Worm (Caenorhabditis elegans): ENCODE data around the gene shc-2.

shc-2 gene

DNA sequence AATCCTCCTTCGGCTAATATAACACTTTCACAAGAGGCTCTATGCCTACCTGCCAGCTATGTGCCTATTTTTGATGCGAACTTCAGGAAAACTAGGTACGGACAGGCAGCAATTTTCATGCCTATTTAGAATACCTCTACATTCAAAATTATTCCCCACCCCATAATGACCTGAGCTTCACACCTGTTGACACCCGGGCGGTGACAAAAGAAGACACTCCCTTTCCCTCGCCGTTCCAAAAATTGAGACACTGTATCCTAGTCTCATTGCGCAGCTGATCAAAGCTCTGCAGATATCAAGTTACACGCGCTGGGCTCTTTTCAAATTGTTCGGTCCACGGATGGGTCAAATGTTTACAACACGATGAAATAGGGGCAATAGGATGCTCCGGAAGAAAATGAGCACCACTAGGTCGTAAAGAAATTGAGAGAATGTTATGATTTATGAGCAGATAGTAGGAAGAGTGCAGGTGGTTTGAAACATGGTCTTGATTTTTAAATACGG lies 5.5 kb downstream of the shc-2 start:
- TF ChIP-seq snpc-4 (GFP tag; optimal IDR thresholded peaks at IDR 0.05) = no peak
- no peak for TF ChIP-seq snpc-4 (tag; optimal IDR thresholded peaks at IDR 0.05)
- TF ChIP-seq him-1 (tag; optimal IDR thresholded peaks at IDR 0.05) = no peak
- no peak for TF ChIP-seq F10E7.11 (tag; optimal IDR thresholded peaks at IDR 0.05)
- TF ChIP-seq ceh-40 (GFP tag; IDR thresholded peaks at IDR 0.05) = no peak
- no peak for TF ChIP-seq lsl-1 (GFP tag; optimal IDR thresholded peaks at IDR 0.05)
- TF ChIP-seq D2030.7 (GFP tag; IDR thresholded peaks at IDR 0.05) = no peak

ce11 chrII:4975311-4975710 lies 6.3 kb downstream of the shc-2 start:
- TF ChIP-seq madf-10 (tag; optimal IDR thresholded peaks at IDR 0.05) = no peak
- no peak for TF ChIP-seq ceh-27 (GFP tag; optimal IDR thresholded peaks at IDR 0.05)
- TF ChIP-seq nhr-80 (tag; optimal IDR thresholded peaks at IDR 0.05) = no peak
- no peak for TF ChIP-seq sea-2 (GFP tag; IDR thresholded peaks at IDR 0.05)
- no peak for TF ChIP-seq K12H6.12 (tag; optimal IDR thresholded peaks at IDR 0.05)

DNA sequence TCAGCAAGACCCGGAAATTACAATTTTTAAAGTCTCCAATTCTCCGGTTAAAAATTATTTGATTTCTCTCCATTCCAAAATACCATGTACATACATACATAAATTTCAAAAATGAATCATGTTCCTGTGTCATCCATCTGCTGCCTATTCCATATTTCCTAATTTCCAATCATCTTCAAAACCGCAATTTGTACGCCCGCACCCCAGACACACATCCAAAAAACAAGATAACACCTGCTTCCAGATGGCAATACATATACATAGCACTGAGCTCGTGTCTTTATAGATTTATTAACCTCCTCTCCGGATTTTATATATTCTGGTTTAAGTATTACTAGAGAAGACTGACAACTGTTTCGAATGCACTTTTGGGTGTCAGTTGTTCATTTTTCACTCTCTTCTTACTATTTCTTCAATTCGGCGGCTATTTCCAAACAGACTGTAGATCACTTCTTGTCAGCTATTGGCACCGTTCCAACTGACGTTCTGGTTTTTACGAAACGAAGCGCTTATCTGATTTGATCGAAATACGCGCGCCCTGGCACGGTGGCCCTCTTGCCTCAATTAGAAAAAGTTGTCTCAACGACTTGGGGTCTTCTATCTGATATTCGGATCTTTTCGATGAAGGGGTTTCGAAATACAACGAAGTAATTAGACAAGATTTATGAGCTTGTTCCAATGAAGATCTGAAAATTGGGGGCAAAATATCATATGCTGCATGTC lies 12.9 kb downstream of the shc-2 start:
- no peak for TF ChIP-seq madf-8 (GFP tag; conservative IDR thresholded peaks at IDR 0.05)
- no peak for TF ChIP-seq F39B2.1 (GFP tag; IDR thresholded peaks at IDR 0.05)
- TF ChIP-seq F10E7.11 (tag; optimal IDR thresholded peaks at IDR 0.05) = no peak
- TF ChIP-seq unc-130 (GFP tag; optimal IDR thresholded peaks at IDR 0.05) = no peak
- TF ChIP-seq tbx-9 (tag; optimal IDR thresholded peaks at IDR 0.05; ENCODE audit: borderline replicate concordance) = no peak
- no peak for TF ChIP-seq bed-2 (GFP tag; IDR thresholded peaks at IDR 0.05)
- no peak for TF ChIP-seq nhr-90 (tag; optimal IDR thresholded peaks at IDR 0.05)
- no peak for TF ChIP-seq rec-8 (tag; optimal IDR thresholded peaks at IDR 0.05)
- TF ChIP-seq nfya-2 (GFP tag; IDR thresholded peaks at IDR 0.05) = no peak
- TF ChIP-seq F33H1.4 (GFP tag; IDR thresholded peaks at IDR 0.05) = no peak
- TF ChIP-seq efl-1 (GFP tag; optimal IDR thresholded peaks at IDR 0.05) = no peak
- no peak for TF ChIP-seq snpc-1.1 (tag; optimal IDR thresholded peaks at IDR 0.05; ENCODE audit: insufficient read depth)
- TF ChIP-seq ztf-18 (tag; optimal IDR thresholded peaks at IDR 0.05) = no peak

- no peak for TF ChIP-seq bed-1 (GFP tag; IDR thresholded peaks at IDR 0.05)
- TF ChIP-seq zfh-2 (GFP tag; conservative IDR thresholded peaks at IDR 0.05) = no peak
- TF ChIP-seq cebp-1 (GFP tag; IDR thresholded peaks at IDR 0.05) = no peak
- no peak for TF ChIP-seq cebp-1 (tag; optimal IDR thresholded peaks at IDR 0.05)
- no peak for TF ChIP-seq hlh-26 (GFP tag; conservative IDR thresholded peaks at IDR 0.05)
- TF ChIP-seq F57A8.1 (GFP tag; optimal IDR thresholded peaks at IDR 0.05) = no peak
- TF ChIP-seq F37B4.10 (GFP tag; IDR thresholded peaks at IDR 0.05) = no peak
- TF ChIP-seq F57C9.4 (tag; optimal IDR thresholded peaks at IDR 0.05) = no peak
- no peak for TF ChIP-seq C17E4.6 (GFP tag; IDR thresholded peaks at IDR 0.05)
- no peak for TF ChIP-seq B0261.1 (tag; optimal IDR thresholded peaks at IDR 0.05)
- no peak for TF ChIP-seq nhr-80 (tag; optimal IDR thresholded peaks at IDR 0.05)
- TF ChIP-seq let-607 (tag; optimal IDR thresholded peaks at IDR 0.05) = no peak
- TF ChIP-seq tlf-1 (GFP tag; optimal IDR thresholded peaks at IDR 0.05) = no peak
- no peak for TF ChIP-seq cebp-2 (GFP tag; IDR thresholded peaks at IDR 0.05)
- TF ChIP-seq dpl-1 (GFP tag; optimal IDR thresholded peaks at IDR 0.05) = no peak
- no peak for TF ChIP-seq B0019.2 (GFP tag; conservative IDR thresholded peaks at IDR 0.05)
Observed at ce11 chrII:4984151-4984550, 15.2 kb downstream of the shc-2 start.
